Worm (Caenorhabditis elegans): ENCODE data around the gene F36G9.3.

DNA sequence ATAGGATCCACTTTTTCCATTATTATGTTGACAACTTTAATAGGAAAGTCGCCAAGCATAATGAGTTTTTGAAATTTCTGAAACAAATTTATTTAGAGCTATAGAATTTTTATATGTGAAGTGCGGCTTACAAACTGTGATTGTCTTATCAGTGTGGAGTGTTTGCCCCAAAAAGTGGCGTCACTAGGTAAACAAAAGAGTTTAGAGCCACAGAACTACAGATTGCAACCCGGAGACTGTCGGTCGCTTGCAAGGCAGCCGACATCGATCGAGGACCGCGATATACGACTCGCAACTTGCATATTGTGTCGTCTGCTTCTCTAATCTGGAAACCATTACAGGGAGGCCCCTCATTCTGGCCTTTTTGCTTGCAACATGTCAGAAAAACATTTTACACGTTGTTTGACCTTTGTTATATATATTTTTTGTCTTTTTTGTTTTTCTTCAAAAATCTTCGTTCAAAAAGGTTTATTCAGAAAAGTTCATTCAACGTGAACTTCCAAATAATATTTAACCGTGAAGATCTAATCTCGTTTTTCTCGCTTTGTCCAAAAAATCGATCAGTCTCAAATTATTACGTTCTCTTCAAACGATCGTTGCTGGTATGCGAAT, 25.6 kb downstream of the F36G9.3 start, which contains the start of the genes fbxa-99 and F36G9.13:
- no peak for TF ChIP-seq lin-13 (GFP tag; optimal IDR thresholded peaks at IDR 0.05)
- no peak for TF ChIP-seq gmeb-1 (tag; optimal IDR thresholded peaks at IDR 0.05)
